Fruit fly (Drosophila melanogaster) whole organism: ENCODE data around the gene mRpL36.

Source experiments
- CG8478 ChIP-seq: fragments of >200 bp; optimal IDR thresholded peaks from 2 replicates; lab custom pipeline; 2018; ENCODE audit warnings: inconsistent platforms
- Dll ChIP-seq: fragments of >200 bp; optimal IDR thresholded peaks from 2 replicates; lab custom pipeline; 2017
- EcR ChIP-seq, 2 experiments: fragments of >200 bp; optimal IDR thresholded peaks; 2 replicates each; lab custom pipeline; 2017; ENCODE audit warnings: missing biosample characterization in 2 of 2, missing genetic modification characterization in 2 of 2, missing genetic modification reagents in 2 of 2
- pan ChIP-seq: fragments of >200 bp; optimal IDR thresholded peaks from 2 replicates; lab custom pipeline; 2017
- psq ChIP-seq: fragments of >200 bp; optimal IDR thresholded peaks from 2 replicates; lab custom pipeline; 2017
- usp ChIP-seq: fragments of >200 bp; optimal IDR thresholded peaks from 2 replicates; lab custom pipeline; 2017; ENCODE audit warnings: missing biosample characterization, missing genetic modification characterization, mixed read lengths

- TF ChIP-seq pan (lab: Kevin White, UChicago) (no peak), CG8478 (lab: Kevin White, UChicago) (no peak), EcR (GFP tag; optimal IDR thresholded peaks at IDR 0.05; lab: Kevin White, UChicago) (no peak), psq (lab: Kevin White, UChicago) (no peak), usp (GFP tag; lab: Kevin White, UChicago) (no peak), Dll (no peak)
Measured at dm6 chr3L:8158715-8159380, 33.9 kb upstream of the mRpL36 start, which contains the start of gene CG42445.
